Worm (Caenorhabditis elegans) whole organism, L4 larva: ENCODE data around the gene lpr-2.

Source experiments
- F44E2.7 ChIP-seq: fragments of 200-800 bp; sonication (Bioruptor generic); IDR thresholded peaks from 2 replicates; pipeline ENCODE4 v2.1.2; 2022; ENCODE audit warnings: missing genetic modification characterization, missing compliant biosample characterization
- T20F7.1 ChIP-seq: fragments of 200-800 bp; sonication (Bioruptor generic); optimal IDR thresholded peaks from 2 replicates; lab custom pipeline; 2018; ENCODE audit warnings: mild to moderate bottlenecking, missing genetic modification characterization, missing compliant biosample characterization
- Y105C5A.15 ChIP-seq: fragments of 200-800 bp; sonication (Bioruptor generic); IDR thresholded peaks from 2 replicates; pipeline ENCODE4 v1.3.6; 2022; ENCODE audit warnings: missing genetic modification characterization, missing compliant biosample characterization
- ZK337.2 ChIP-seq: fragments of 200-800 bp; sonication (Bioruptor generic); IDR thresholded peaks from 2 replicates; pipeline ENCODE4 v1.3.6; 2022; ENCODE audit warnings: missing genetic modification reagents, missing genetic modification characterization, missing compliant biosample characterization
- aha-1 ChIP-seq: fragments of 150-350 bp; peaks from one replicate; lab custom pipeline; 2014; ENCODE audit warnings: missing biosample characterization, missing genetic modification characterization
- attf-4 ChIP-seq: sonication (generic microtip); optimal IDR thresholded peaks from 3 replicates; lab custom pipeline; 2017; ENCODE audit warnings: missing biosample characterization, missing genetic modification characterization
- ceh-20 ChIP-seq: fragments of 200-800 bp; sonication (Bioruptor generic); IDR thresholded peaks from 2 replicates; pipeline ENCODE4 v1.3.6; 2022; ENCODE audit warnings: missing genetic modification reagents, missing genetic modification characterization, missing compliant biosample characterization
- ceh-44 ChIP-seq: fragments of 200-800 bp; sonication (Bioruptor generic); IDR thresholded peaks from 2 replicates; pipeline ENCODE4 v1.3.6; 2022; ENCODE audit warnings: missing genetic modification reagents, missing genetic modification characterization, missing compliant biosample characterization
- ceh-62 ChIP-seq: sonication (generic microtip); optimal IDR thresholded peaks from 2 replicates; lab custom pipeline; 2017; ENCODE audit warnings: missing biosample characterization, missing genetic modification characterization
- ceh-82 ChIP-seq: sonication (generic microtip); optimal IDR thresholded peaks from 2 replicates; lab custom pipeline; 2017; ENCODE audit warnings: missing biosample characterization, missing genetic modification characterization
- ces-1 ChIP-seq: fragments of 150-350 bp; sonication (generic microtip); optimal IDR thresholded peaks from 4 replicates; lab custom pipeline; 2014; ENCODE audit warnings: missing biosample characterization, missing genetic modification reagents, missing genetic modification characterization
- daf-12 ChIP-seq: fragments of 150-350 bp; optimal IDR thresholded peaks from 2 replicates; lab custom pipeline; 2014; ENCODE audit warnings: missing biosample characterization, missing genetic modification reagents, missing genetic modification characterization
- daf-16 ChIP-seq, 3 experiments: sonication (generic microtip); optimal IDR thresholded peaks; 2 replicates each; lab custom pipeline; 2016 to 2017; ENCODE audit warnings: missing genetic modification characterization in 3 of 3, missing genetic modification reagents in 3 of 3, mild to moderate bottlenecking in 2 of 3, missing compliant biosample characterization in 2 of 3, missing biosample characterization in 1 of 3, moderate library complexity in 1 of 3
- dmd-6 ChIP-seq: fragments of 200-800 bp; sonication (Bioruptor generic); IDR thresholded peaks from 2 replicates; pipeline ENCODE4 v1.3.6; 2022; ENCODE audit warnings: missing genetic modification reagents, missing genetic modification characterization, missing compliant biosample characterization
- dmd-9 ChIP-seq: fragments of 200-800 bp; sonication (Bioruptor generic); IDR thresholded peaks from 2 replicates; pipeline ENCODE4 v1.3.6; 2022; ENCODE audit warnings: missing genetic modification reagents, missing genetic modification characterization, missing compliant biosample characterization
- dve-1 ChIP-seq: sonication (generic microtip); optimal IDR thresholded peaks from 2 replicates; lab custom pipeline; 2017; ENCODE audit warnings: antibody characterized with exemption, mild to moderate bottlenecking, missing genetic modification characterization, missing compliant biosample characterization; ENCODE audit not compliant: insufficient read depth
- gei-8 ChIP-seq: fragments of 200-800 bp; sonication (Bioruptor generic); optimal IDR thresholded peaks from 2 replicates; lab custom pipeline; 2018; ENCODE audit warnings: mild to moderate bottlenecking, missing genetic modification characterization, missing compliant biosample characterization
- hlh-11 ChIP-seq: fragments of 200-800 bp; sonication (Bioruptor generic); optimal IDR thresholded peaks from 2 replicates; lab custom pipeline; 2018; ENCODE audit warnings: mild to moderate bottlenecking, missing genetic modification characterization, missing compliant biosample characterization
- hlh-30 ChIP-seq: sonication (generic microtip); optimal IDR thresholded peaks from 2 replicates; lab custom pipeline; 2017; ENCODE audit warnings: antibody characterized with exemption, mild to moderate bottlenecking, missing genetic modification characterization, missing compliant biosample characterization; ENCODE audit not compliant: insufficient read depth
- hmg-1.1 ChIP-seq: fragments of 200-800 bp; sonication (Bioruptor generic); IDR thresholded peaks from 2 replicates; pipeline ENCODE4 v1.3.6; 2022; ENCODE audit warnings: missing genetic modification reagents, missing genetic modification characterization, missing compliant biosample characterization
- mdt-29 ChIP-seq: fragments of 200-800 bp; sonication (Bioruptor generic); IDR thresholded peaks from 2 replicates; pipeline ENCODE4 v1.3.6; 2022; ENCODE audit warnings: missing genetic modification reagents, missing genetic modification characterization, missing compliant biosample characterization
- mep-1 ChIP-seq: fragments of 150-350 bp; sonication (generic microtip); optimal IDR thresholded peaks from 3 replicates; lab custom pipeline; 2014; ENCODE audit warnings: missing biosample characterization, missing genetic modification characterization
- mxl-2 ChIP-seq: fragments of 200-800 bp; sonication (Bioruptor generic); conservative IDR thresholded peaks from 2 replicates; pipeline ENCODE4 v1.3.6; 2022; ENCODE audit warnings: missing genetic modification reagents, missing genetic modification characterization, missing compliant biosample characterization
- mxl-3 ChIP-seq: fragments of 200-800 bp; sonication (Bioruptor generic); optimal IDR thresholded peaks from 2 replicates; lab custom pipeline; 2018; ENCODE audit warnings: mild to moderate bottlenecking, missing genetic modification characterization, missing compliant biosample characterization
- nhr-11 ChIP-seq: fragments of 150-350 bp; optimal IDR thresholded peaks from 2 replicates; lab custom pipeline; 2014; ENCODE audit warnings: missing biosample characterization, missing genetic modification characterization
- nhr-111 ChIP-seq: fragments of 200-800 bp; sonication (Bioruptor generic); optimal IDR thresholded peaks from 2 replicates; lab custom pipeline; 2018; ENCODE audit warnings: mild to moderate bottlenecking, missing genetic modification characterization, missing compliant biosample characterization
- nhr-42 ChIP-seq: fragments of 200-800 bp; sonication (Bioruptor generic); IDR thresholded peaks from 2 replicates; pipeline ENCODE4 v1.3.6; 2022; ENCODE audit warnings: missing genetic modification characterization, missing compliant biosample characterization
- nhr-6 ChIP-seq: fragments of 150-350 bp; optimal IDR thresholded peaks from 2 replicates; lab custom pipeline; 2014; ENCODE audit warnings: missing biosample characterization, missing genetic modification characterization
- pha-4 ChIP-seq, 2 experiments: fragments of 150-350 bp in 1 of 2; fragments of 200-800 bp in 1 of 2; sonication (Bioruptor generic) in 1 of 2; IDR thresholded peaks in 1 of 2; optimal IDR thresholded peaks in 1 of 2; 2 replicates each; pipeline versions ENCODE4 v1.3.6 to Lab custom; 2014 to 2022; ENCODE audit warnings: missing genetic modification characterization in 2 of 2, missing genetic modification reagents in 2 of 2, missing biosample characterization in 1 of 2, missing compliant biosample characterization in 1 of 2
- pqm-1 ChIP-seq: sonication (generic microtip); optimal IDR thresholded peaks from 2 replicates; lab custom pipeline; 2017; ENCODE audit warnings: missing biosample characterization, missing genetic modification characterization
- set-16 ChIP-seq: fragments of 200-800 bp; sonication (Bioruptor generic); IDR thresholded peaks from 2 replicates; pipeline ENCODE4 v1.3.6; 2022; ENCODE audit warnings: missing genetic modification reagents, missing genetic modification characterization, missing compliant biosample characterization
- tra-1 ChIP-seq: fragments of 200-800 bp; sonication (Bioruptor generic); IDR thresholded peaks from 2 replicates; pipeline ENCODE4 v1.3.6; 2022; ENCODE audit warnings: missing genetic modification reagents, missing genetic modification characterization, missing compliant biosample characterization
- zip-11 ChIP-seq: fragments of 200-800 bp; sonication (Bioruptor generic); IDR thresholded peaks from 2 replicates; pipeline ENCODE4 v1.3.6; 2022; ENCODE audit warnings: missing genetic modification characterization, missing compliant biosample characterization

The lpr-2 gene

ce11 chrIV:11748852-11749251, 30.2 kb upstream of the lpr-2 start, which contains the start of gene T12A7.6 (continued):
- peak; percentile 3 for TF ChIP-seq hlh-30 (tag; lab: Kevin White, UChicago)
- no peak for TF ChIP-seq ceh-44
- no peak for TF ChIP-seq mxl-3 (GFP tag; lab: Kevin White, UChicago)
- no peak for TF ChIP-seq dmd-9 (GFP tag; lab: Robert Waterston, UW)
- no peak for TF ChIP-seq daf-12
- TF ChIP-seq zip-11: no peak

- no peak for TF ChIP-seq ceh-82 (tag; lab: Kevin White, UChicago)
- no peak for TF ChIP-seq nhr-111 (GFP tag; lab: Kevin White, UChicago)
- no peak for TF ChIP-seq daf-16 (GFP tag; optimal IDR thresholded peaks at IDR 0.05; lab: Kevin White, UChicago)
- TF ChIP-seq daf-16 (tag; optimal IDR thresholded peaks at IDR 0.05; lab: Kevin White, UChicago): no peak
- no peak for TF ChIP-seq nhr-42 (GFP tag; lab: Robert Waterston, UW)
Observed at ce11 chrIV:11754328-11754727, 24.7 kb upstream of the lpr-2 start, which contains the start of gene scl-18. Gene scl-18 (minus strand): TSS chrIV:11754428.

- TF ChIP-seq aha-1 (tag; lab: Kevin White, UChicago): peak; percentile 56
- no peak for TF ChIP-seq Y105C5A.15
Observed at ce11 chrIV:11755003-11755402, 24.0 kb upstream of the lpr-2 start, which contains the start of gene T12A7.10. Gene T12A7.10 (minus strand): TSS chrIV:11755103.

ce11 chrIV:11755907-11756306, 23.1 kb upstream of the lpr-2 start, which contains the start of gene T12A7.9:
Gene T12A7.9 (minus strand): TSS chrIV:11756007.
- TF ChIP-seq nhr-6 (tag; lab: Kevin White, UChicago) (no peak), tra-1 (GFP tag; lab: Robert Waterston, UW) (no peak), daf-12 (no peak), pha-4 (GFP tag; IDR thresholded peaks at IDR 0.05; lab: Robert Waterston, UW) (0 out of 2 replicates have a peak, but pooled peaks have one; percentile 8), pha-4 (tag; optimal IDR thresholded peaks at IDR 0.05; lab: Kevin White, UChicago) (no peak), attf-4 (no peak), mdt-29 (GFP tag; lab: Robert Waterston, UW) (no peak), ZK337.2 (no peak), ceh-62 (tag; lab: Kevin White, UChicago) (no peak), ces-1 (GFP tag; lab: Kevin White, UChicago) (no peak), ceh-44 (no peak), mep-1 (tag; lab: Kevin White, UChicago) (no peak), gei-8 (GFP tag; lab: Kevin White, UChicago) (no peak), F44E2.7 (GFP tag; lab: Robert Waterston, UW) (no peak), pqm-1 (tag; lab: Kevin White, UChicago) (no peak), nhr-111 (GFP tag; lab: Kevin White, UChicago) (peak; percentile 7), T20F7.1 (GFP tag; lab: Kevin White, UChicago) (no peak)
- TF ChIP-seq, all 104 proteins: peak for 2

- no peak for TF ChIP-seq dmd-6 (GFP tag; lab: Robert Waterston, UW)
- peak; percentile 26 for TF ChIP-seq nhr-11 (tag; lab: Kevin White, UChicago)
Observed at ce11 chrIV:11759852-11760251, 19.2 kb upstream of the lpr-2 start.

- TF ChIP-seq ceh-20 (GFP tag; lab: Robert Waterston, UW): no peak
- no peak for TF ChIP-seq aha-1 (tag; lab: Kevin White, UChicago)
- peak; percentile 38; the same call in 1 of the 2 replicates for TF ChIP-seq hmg-1.1 (GFP tag; lab: Robert Waterston, UW)
- TF ChIP-seq pha-4 (GFP tag; IDR thresholded peaks at IDR 0.05; lab: Robert Waterston, UW): peak; percentile 38; the same call in 1 of the 2 replicates
- peak; percentile 32 for TF ChIP-seq pha-4 (tag; optimal IDR thresholded peaks at IDR 0.05; lab: Kevin White, UChicago)
- peak; percentile 1 for TF ChIP-seq hlh-11 (tag; lab: Kevin White, UChicago)
- TF ChIP-seq mxl-2 (GFP tag; lab: Robert Waterston, UW): no peak
- peak; percentile 19; the same call in 1 of the 2 replicates for TF ChIP-seq dmd-6 (GFP tag; lab: Robert Waterston, UW)
- TF ChIP-seq set-16 (GFP tag; lab: Robert Waterston, UW): peak; percentile 52
- peak; percentile 24 for TF ChIP-seq dve-1 (tag; lab: Kevin White, UChicago)
Observed at ce11 chrIV:11760700-11761459, 18.1 kb upstream of the lpr-2 start, which contains the start of gene T12A7.2. Gene T12A7.2 (minus strand): TSS chrIV:11761111.
